Fruit fly (Drosophila melanogaster): ENCODE measurements around the gene kud.

DNA sequence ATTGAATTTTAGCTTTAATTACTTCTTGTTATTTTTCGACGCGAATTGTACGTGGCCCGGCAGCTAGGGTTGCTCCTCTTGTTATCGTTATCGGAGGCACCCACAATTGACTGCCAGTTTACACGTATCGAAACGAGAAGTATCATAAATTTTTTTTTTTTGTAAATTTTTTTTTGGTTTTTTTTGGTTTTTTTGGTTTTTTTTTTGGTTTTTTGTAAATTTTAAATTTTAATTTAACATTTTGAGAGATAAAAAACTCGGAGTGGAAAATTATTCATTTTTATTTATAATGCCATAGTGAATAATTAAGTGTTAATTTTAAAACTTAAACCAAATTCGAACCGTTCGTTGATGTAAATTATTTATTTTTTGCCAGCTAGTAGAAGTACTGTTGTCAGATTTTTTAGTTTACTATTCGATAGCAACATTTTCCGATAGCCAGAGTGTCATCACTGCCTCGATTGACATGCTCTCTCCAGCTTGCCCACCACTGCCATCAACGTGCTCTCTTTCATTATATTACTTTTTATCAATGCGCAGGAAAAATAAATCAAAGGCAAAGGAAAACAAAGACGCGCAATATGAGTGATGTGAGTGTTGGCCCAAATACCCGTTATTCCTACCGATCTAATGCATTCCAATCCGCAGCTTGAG, at the start of gene kud, which contains the start of gene Zcchc7:
- TF ChIP-seq CG7101 (tag; optimal IDR thresholded peaks at IDR 0.05) (peak; percentile 82), bab1 (GFP tag; optimal IDR thresholded peaks at IDR 0.05) (peak; percentile 72), Crg-1 (GFP tag; optimal IDR thresholded peaks at IDR 0.05) (peak; percentile 67), CG7045 (GFP tag; optimal IDR thresholded peaks at IDR 0.05) (peak; percentile 86), tj (GFP tag; optimal IDR thresholded peaks at IDR 0.05) (peak; percentile 55), kay (GFP tag; ENCODE audit: borderline replicate concordance) (no peak), CG11617 (GFP tag; optimal IDR thresholded peaks at IDR 0.05) (peak; percentile 84), toe (GFP tag; optimal IDR thresholded peaks at IDR 0.05) (no peak), CG12768 (GFP tag; optimal IDR thresholded peaks at IDR 0.05) (peak; percentile 80), pad (GFP tag; optimal IDR thresholded peaks at IDR 0.05) (peak; percentile 57), cnc (optimal IDR thresholded peaks at IDR 0.05) (no peak), CG1620 (GFP tag; optimal IDR thresholded peaks at IDR 0.05) (peak; percentile 84), ovo (GFP tag; optimal IDR thresholded peaks at IDR 0.05) (peak; percentile 45)
